Fruit fly (Drosophila melanogaster) whole organism, embryonic: ENCODE measurements around the gene ppk11.
A peak's percentile ranks its signal among the peaks of the same experiment; 100 is the strongest.

ENCODE experiments used
- Adf1 ChIP-seq: fragments of 200-800 bp; sonication (Bioruptor generic); IDR thresholded peaks from 2 replicates; pipeline ENCODE4 v1.3.6; 2022; ENCODE audit warnings: missing biosample characterization, missing genetic modification characterization
- B-H1 ChIP-seq: fragments of 200-800 bp; sonication (Bioruptor generic); IDR thresholded peaks from 3 replicates; pipeline ENCODE4 v1.3.6; 2022; ENCODE audit warnings: missing biosample characterization, missing genetic modification characterization
- Bdp1 ChIP-seq: fragments of 200-800 bp; sonication (Bioruptor generic); optimal IDR thresholded peaks from 3 replicates; lab custom pipeline; 2016; ENCODE audit warnings: missing biosample characterization, missing genetic modification characterization
- CG10565 ChIP-seq: fragments of 200-800 bp; sonication (Bioruptor generic); optimal IDR thresholded peaks from 3 replicates; lab custom pipeline; 2016; ENCODE audit warnings: missing biosample characterization, mild to moderate bottlenecking, missing genetic modification characterization
- CG10979 ChIP-seq: fragments of 200-800 bp; sonication (Bioruptor generic); optimal IDR thresholded peaks from 2 replicates; lab custom pipeline; 2018; ENCODE audit warnings: missing biosample characterization, mild to moderate bottlenecking, missing genetic modification characterization, moderate library complexity
- CG11723 ChIP-seq: fragments of 200-800 bp; sonication (Bioruptor generic); optimal IDR thresholded peaks from 2 replicates; lab custom pipeline; 2017; ENCODE audit warnings: missing biosample characterization, mild to moderate bottlenecking, missing genetic modification characterization
- CG12659 ChIP-seq: fragments of 200-800 bp; sonication (Bioruptor generic); optimal IDR thresholded peaks from 3 replicates; lab custom pipeline; 2017; ENCODE audit warnings: mild to moderate bottlenecking, missing biosample characterization, missing genetic modification reagents, missing genetic modification characterization
- CG13287 ChIP-seq: fragments of 200-800 bp; sonication (Bioruptor generic); IDR thresholded peaks from 2 replicates; pipeline ENCODE4 v1.3.6; 2022; ENCODE audit warnings: missing biosample characterization, missing genetic modification characterization; ENCODE audit not compliant: partially characterized antibody
- CG14050 ChIP-seq: fragments of 200-800 bp; sonication (Bioruptor generic); IDR thresholded peaks from 3 replicates; pipeline ENCODE4 v1.3.6; 2022; ENCODE audit warnings: missing biosample characterization, missing genetic modification characterization
- CG14710 ChIP-seq: fragments of 200-800 bp; sonication (Bioruptor generic); optimal IDR thresholded peaks from 3 replicates; lab custom pipeline; 2019; ENCODE audit warnings: missing biosample characterization, mild to moderate bottlenecking, missing genetic modification characterization, moderate library complexity
- CG15514 ChIP-seq: fragments of 200-800 bp; sonication (Bioruptor generic); optimal IDR thresholded peaks from 3 replicates; lab custom pipeline; 2017; ENCODE audit warnings: missing biosample characterization, missing genetic modification characterization, mild to moderate bottlenecking, moderate library complexity, missing genetic modification reagents
- CG15601 ChIP-seq: fragments of 200-800 bp; sonication (Bioruptor generic); optimal IDR thresholded peaks from 3 replicates; lab custom pipeline; 2019; ENCODE audit warnings: missing biosample characterization, mild to moderate bottlenecking, missing genetic modification characterization, moderate library complexity
- CG2199 ChIP-seq: fragments of 200-800 bp; sonication (Bioruptor generic); IDR thresholded peaks from 3 replicates; pipeline ENCODE4 v1.3.6; 2022; ENCODE audit warnings: missing biosample characterization, missing genetic modification characterization
- CG2202 ChIP-seq: fragments of 200-800 bp; sonication (Bioruptor generic); optimal IDR thresholded peaks from 2 replicates; lab custom pipeline; 2018; ENCODE audit warnings: missing biosample characterization, mild to moderate bottlenecking, missing genetic modification characterization
- CG30020 ChIP-seq: fragments of 200-800 bp; optimal IDR thresholded peaks from 2 replicates; lab custom pipeline; 2019; ENCODE audit warnings: missing biosample characterization, mild to moderate bottlenecking, missing genetic modification characterization, moderate library complexity
- CG31224 ChIP-seq: fragments of 200-800 bp; sonication (Bioruptor generic); IDR thresholded peaks from 2 replicates; pipeline ENCODE4 v1.3.6; 2022; ENCODE audit warnings: missing biosample characterization, missing genetic modification characterization
- CG34224 ChIP-seq: fragments of 200-800 bp; sonication (Bioruptor generic); IDR thresholded peaks from 3 replicates; pipeline ENCODE4 v1.3.6; 2022; ENCODE audit warnings: missing biosample characterization, missing genetic modification characterization; ENCODE audit not compliant: partially characterized antibody
- CG34376 ChIP-seq: fragments of 200-800 bp; sonication (Bioruptor generic); optimal IDR thresholded peaks from 2 replicates; lab custom pipeline; 2018; ENCODE audit warnings: missing biosample characterization, mild to moderate bottlenecking, missing genetic modification characterization
- CG3726 ChIP-seq: fragments of 200-800 bp; sonication (Bioruptor generic); IDR thresholded peaks from 3 replicates; pipeline ENCODE4, ENCODE4 v1.3.6; 2022; ENCODE audit warnings: missing biosample characterization, missing genetic modification characterization
- CG4707 ChIP-seq: fragments of 200-800 bp; sonication (Bioruptor generic); optimal IDR thresholded peaks from 2 replicates; lab custom pipeline; 2018; ENCODE audit warnings: missing biosample characterization, mild to moderate bottlenecking, missing genetic modification characterization, moderate library complexity
- CG6791 ChIP-seq: fragments of 200-800 bp; sonication (Bioruptor generic); IDR thresholded peaks from 3 replicates; pipeline ENCODE4 v1.3.6; 2022; ENCODE audit warnings: missing biosample characterization, missing genetic modification characterization; ENCODE audit not compliant: partially characterized antibody
- D ChIP-seq, 2 experiments: fragments of 200-800 bp in 1 of 2; fragments of >200 bp in 1 of 2; sonication (Bioruptor generic) in 1 of 2; optimal IDR thresholded peaks; 2 replicates in 1 of 2; 3 replicates in 1 of 2; lab custom pipeline; 2017; ENCODE audit warnings: mild to moderate bottlenecking in 1 of 2, missing biosample characterization in 1 of 2, missing genetic modification characterization in 1 of 2, missing genetic modification reagents in 1 of 2
- Doc3 ChIP-seq: fragments of 200-800 bp; sonication (Bioruptor generic); IDR thresholded peaks from 3 replicates; pipeline ENCODE4 v1.3.6; 2022; ENCODE audit warnings: missing biosample characterization, missing genetic modification characterization; ENCODE audit not compliant: partially characterized antibody
- Dref ChIP-seq: fragments of 200-800 bp; sonication (Bioruptor generic); IDR thresholded peaks from 2 replicates; pipeline ENCODE4 v1.3.6; 2022; ENCODE audit warnings: missing biosample characterization, missing genetic modification characterization
- HmgZ ChIP-seq: fragments of 200-800 bp; sonication (Bioruptor generic); optimal IDR thresholded peaks from 2 replicates; lab custom pipeline; 2018; ENCODE audit warnings: missing biosample characterization, mild to moderate bottlenecking, missing genetic modification characterization
- Hr78 ChIP-seq, 2 experiments: fragments of 200-800 bp in 1 of 2; fragments of >200 bp in 1 of 2; sonication (Bioruptor generic) in 1 of 2; optimal IDR thresholded peaks; 2 replicates each; lab custom pipeline; 2017 to 2019; ENCODE audit warnings: missing biosample characterization in 2 of 2, missing genetic modification characterization in 2 of 2, mild to moderate bottlenecking in 1 of 2, moderate library complexity in 1 of 2
- Mad ChIP-seq: fragments of 200-800 bp; sonication (Bioruptor generic); optimal IDR thresholded peaks from 2 replicates; lab custom pipeline; 2016; ENCODE audit warnings: missing biosample characterization, missing genetic modification characterization
- Max ChIP-seq: fragments of 200-800 bp; sonication (Bioruptor generic); optimal IDR thresholded peaks from 2 replicates; lab custom pipeline; 2016; ENCODE audit warnings: missing biosample characterization, mild to moderate bottlenecking, missing genetic modification characterization
- Myb ChIP-seq: fragments of 200-800 bp; sonication (Bioruptor generic); optimal IDR thresholded peaks from 2 replicates; lab custom pipeline; 2016; ENCODE audit warnings: missing biosample characterization, missing genetic modification characterization
- Scr ChIP-seq: fragments of 200-800 bp; sonication (Bioruptor generic); IDR thresholded peaks from 2 replicates; pipeline ENCODE4 v1.3.6; 2022; ENCODE audit warnings: missing biosample characterization, missing genetic modification characterization; ENCODE audit not compliant: partially characterized antibody
- Six4 ChIP-seq: fragments of 200-800 bp; sonication (Bioruptor generic); optimal IDR thresholded peaks from 2 replicates; lab custom pipeline; 2016; ENCODE audit warnings: missing biosample characterization, missing genetic modification characterization
- Sox102F ChIP-seq: fragments of 200-800 bp; sonication (Bioruptor generic); optimal IDR thresholded peaks from 2 replicates; lab custom pipeline; 2018; ENCODE audit warnings: missing biosample characterization, mild to moderate bottlenecking, missing genetic modification characterization, moderate library complexity
- bbx ChIP-seq: fragments of 200-800 bp; sonication (Bioruptor generic); IDR thresholded peaks from 2 replicates; pipeline ENCODE4 v1.3.6; 2022; ENCODE audit warnings: missing biosample characterization, missing genetic modification characterization; ENCODE audit not compliant: partially characterized antibody
- dm ChIP-seq: fragments of 200-800 bp; sonication (Bioruptor generic); optimal IDR thresholded peaks from 3 replicates; lab custom pipeline; 2016; ENCODE audit warnings: missing biosample characterization, missing genetic modification characterization
- dmrt11E ChIP-seq: fragments of 200-800 bp; sonication (Bioruptor generic); optimal IDR thresholded peaks from 3 replicates; lab custom pipeline; 2018; ENCODE audit warnings: missing biosample characterization, mild to moderate bottlenecking, missing genetic modification characterization, moderate library complexity
- fd3F ChIP-seq: fragments of 200-800 bp; sonication (Bioruptor generic); optimal IDR thresholded peaks from 2 replicates; lab custom pipeline; 2018; ENCODE audit warnings: missing biosample characterization, mild to moderate bottlenecking, missing genetic modification characterization, moderate library complexity
- ind ChIP-seq: fragments of 200-800 bp; sonication (Bioruptor generic); optimal IDR thresholded peaks from 3 replicates; lab custom pipeline; 2016; ENCODE audit warnings: missing biosample characterization, missing genetic modification characterization
- knrl ChIP-seq: fragments of 200-800 bp; sonication (Bioruptor generic); IDR thresholded peaks from 3 replicates; pipeline ENCODE4 v1.3.6; 2022; ENCODE audit warnings: missing biosample characterization, missing genetic modification characterization; ENCODE audit not compliant: partially characterized antibody
- lilli ChIP-seq: fragments of 200-800 bp; sonication (Bioruptor generic); optimal IDR thresholded peaks from 3 replicates; lab custom pipeline; 2016; ENCODE audit warnings: missing biosample characterization, missing genetic modification characterization
- nom ChIP-seq: fragments of 200-800 bp; sonication (Bioruptor generic); optimal IDR thresholded peaks from 2 replicates; lab custom pipeline; 2017; ENCODE audit warnings: missing biosample characterization, missing genetic modification characterization, mild to moderate bottlenecking, moderate library complexity, missing genetic modification reagents
- p53 ChIP-seq: fragments of 200-800 bp; sonication (Bioruptor generic); optimal IDR thresholded peaks from 2 replicates; lab custom pipeline; 2016; ENCODE audit warnings: missing biosample characterization, missing genetic modification characterization
- pita ChIP-seq: fragments of 200-800 bp; sonication (Bioruptor generic); optimal IDR thresholded peaks from 2 replicates; lab custom pipeline; 2017; ENCODE audit warnings: missing biosample characterization, mild to moderate bottlenecking, missing genetic modification characterization
- run ChIP-seq: fragments of 200-800 bp; sonication (Bioruptor generic); optimal IDR thresholded peaks from 3 replicates; lab custom pipeline; 2018; ENCODE audit warnings: missing biosample characterization, mild to moderate bottlenecking, missing genetic modification characterization
- sima ChIP-seq: fragments of 200-800 bp; sonication (Bioruptor generic); optimal IDR thresholded peaks from 2 replicates; lab custom pipeline; 2016; ENCODE audit warnings: missing biosample characterization, missing genetic modification characterization
- tll ChIP-seq, 2 experiments: fragments of 200-800 bp in 1 of 2; fragments of >200 bp in 1 of 2; sonication (Bioruptor generic) in 1 of 2; optimal IDR thresholded peaks; 2 replicates each; lab custom pipeline; 2017 to 2019; ENCODE audit warnings: missing biosample characterization in 2 of 2, missing genetic modification characterization in 2 of 2, mild to moderate bottlenecking in 1 of 2, moderate library complexity in 1 of 2
- trem ChIP-seq: fragments of 200-800 bp; optimal IDR thresholded peaks from 3 replicates; lab custom pipeline; 2019; ENCODE audit warnings: missing biosample characterization, mild to moderate bottlenecking, missing genetic modification characterization, moderate library complexity
- twi ChIP-seq: fragments of 200-800 bp; optimal IDR thresholded peaks from 2 replicates; lab custom pipeline; 2019; ENCODE audit warnings: missing biosample characterization, mild to moderate bottlenecking, missing genetic modification characterization, moderate library complexity
- zen ChIP-seq: fragments of 200-800 bp; sonication (Bioruptor generic); optimal IDR thresholded peaks from 3 replicates; lab custom pipeline; 2018; ENCODE audit warnings: missing biosample characterization, mild to moderate bottlenecking, missing genetic modification characterization, moderate library complexity

ppk11 gene

DNA sequence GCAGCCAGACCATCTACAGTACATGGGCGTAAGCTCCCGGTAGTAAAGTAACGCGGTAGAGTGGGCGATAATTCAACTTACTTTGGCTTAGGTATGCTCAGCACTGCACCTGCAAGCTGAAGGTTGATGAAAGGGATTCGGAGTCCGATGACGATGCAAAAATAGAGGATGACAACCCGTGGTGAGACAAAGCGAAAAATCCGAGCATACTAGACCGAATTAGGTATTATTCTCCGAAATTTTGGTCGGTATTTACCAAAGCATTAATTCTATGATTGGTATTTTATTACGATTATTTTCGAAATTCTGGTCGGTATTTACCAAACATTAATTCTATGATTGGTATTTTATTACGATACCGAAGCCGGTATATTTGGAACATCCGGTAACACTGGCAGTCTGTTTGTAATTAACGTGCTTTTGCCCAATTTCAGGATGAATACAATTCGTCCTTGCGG lies 15.7 kb upstream of the ppk11 start, which contains the start of gene CG4036:
TSS of gene CG4036 (plus strand) at position 348 of the 458 bp plus-strand sequence.
- no peak for TF ChIP-seq CG14050 (GFP tag; lab: Robert Waterston, UW)
- peak; percentile 36; the same call in 1 of the 2 replicates for TF ChIP-seq Dref (GFP tag; lab: Robert Waterston, UW)
- 0 out of 3 replicates have a peak, but pooled peaks have one; percentile 9 for TF ChIP-seq CG34224 (GFP tag; lab: Robert Waterston, UW)
- no peak for TF ChIP-seq lilli (GFP tag; lab: Kevin White, UChicago)
- peak; percentile 33 for TF ChIP-seq nom (GFP tag; lab: Kevin White, UChicago)
- peak; percentile 10 for TF ChIP-seq Max (GFP tag; lab: Kevin White, UChicago)
- no peak for TF ChIP-seq Mad
- peak; percentile 60 for TF ChIP-seq trem
- no peak for TF ChIP-seq CG3726 (GFP tag; lab: Robert Waterston, UW)
- TF ChIP-seq tll (GFP tag; optimal IDR thresholded peaks at IDR 0.05; lab: Kevin White, UChicago) = no peak
- no peak for TF ChIP-seq CG31224 (GFP tag; lab: Robert Waterston, UW)
- no peak for TF ChIP-seq sima
- TF ChIP-seq CG15601 (tag; lab: Kevin White, UChicago) = peak; percentile 35
- TF ChIP-seq B-H1 (GFP tag; lab: Robert Waterston, UW) = no peak
- TF ChIP-seq dm (GFP tag; lab: Kevin White, UChicago) = peak; percentile 75
- peak; percentile 19 for TF ChIP-seq CG10979
- no peak for TF ChIP-seq Six4 (GFP tag; lab: Kevin White, UChicago)
- TF ChIP-seq CG11723 (GFP tag; lab: Kevin White, UChicago) = no peak
- TF ChIP-seq Bdp1 (GFP tag; lab: Kevin White, UChicago) = no peak
- TF ChIP-seq zen (tag; lab: Kevin White, UChicago) = peak; percentile 60
- TF ChIP-seq twi (tag; lab: Kevin White, UChicago) = no peak
- TF ChIP-seq Scr = peak; percentile 33; the same call in 1 of the 2 replicates
- TF ChIP-seq CG2199 (GFP tag; lab: Robert Waterston, UW) = 0 out of 3 replicates have a peak, but pooled peaks have one; percentile 56
- no peak for TF ChIP-seq fd3F (GFP tag; lab: Kevin White, UChicago)
- TF ChIP-seq ind = no peak
- peak; percentile 16; the same call in 1 of the 3 replicates for TF ChIP-seq CG6791 (GFP tag; lab: Robert Waterston, UW)
- no peak for TF ChIP-seq CG10565 (GFP tag; lab: Kevin White, UChicago)
- no peak for TF ChIP-seq pita
- TF ChIP-seq run (tag; lab: Kevin White, UChicago) = no peak
- TF ChIP-seq CG13287 (GFP tag; lab: Robert Waterston, UW) = peak; percentile 59
- TF ChIP-seq CG15514 (GFP tag; lab: Kevin White, UChicago) = peak; percentile 40
- peak; percentile 62 for TF ChIP-seq CG12659 (GFP tag; lab: Kevin White, UChicago)
- TF ChIP-seq bbx = 0 out of 2 replicates have a peak, but pooled peaks have one; percentile 24
- TF ChIP-seq CG14710 (tag; lab: Kevin White, UChicago) = peak; percentile 24
- no peak for TF ChIP-seq CG4707
- no peak for TF ChIP-seq dmrt11E
- TF ChIP-seq HmgZ (tag; lab: Kevin White, UChicago) = peak; percentile 54
- peak; percentile 33 for TF ChIP-seq CG30020
- TF ChIP-seq CG34376 (GFP tag; lab: Kevin White, UChicago) = no peak
- peak; percentile 49 for TF ChIP-seq D (optimal IDR thresholded peaks at IDR 0.05; lab: Kevin White, UChicago)
- TF ChIP-seq D (GFP tag; optimal IDR thresholded peaks at IDR 0.05; lab: Kevin White, UChicago) = no peak
- no peak for TF ChIP-seq Hr78 (GFP tag; optimal IDR thresholded peaks at IDR 0.05; lab: Kevin White, UChicago)
- peak; percentile 93 for TF ChIP-seq Myb (GFP tag; lab: Kevin White, UChicago)
- no peak for TF ChIP-seq CG2202 (tag; lab: Kevin White, UChicago)
- no peak for TF ChIP-seq p53
- TF ChIP-seq Doc3 (GFP tag; lab: Robert Waterston, UW) = peak; percentile 42; the same call in 1 of the 3 replicates
- no peak for TF ChIP-seq knrl (GFP tag; lab: Robert Waterston, UW)
- no peak for TF ChIP-seq Adf1 (GFP tag; lab: Robert Waterston, UW)
- no peak for TF ChIP-seq Sox102F (GFP tag; lab: Kevin White, UChicago)
